Worm (Caenorhabditis elegans): ENCODE results near the gene ZK1320.7.
A peak's percentile ranks its signal among the peaks of the same experiment; 100 is the strongest.

Gene ZK1320.7

DNA sequence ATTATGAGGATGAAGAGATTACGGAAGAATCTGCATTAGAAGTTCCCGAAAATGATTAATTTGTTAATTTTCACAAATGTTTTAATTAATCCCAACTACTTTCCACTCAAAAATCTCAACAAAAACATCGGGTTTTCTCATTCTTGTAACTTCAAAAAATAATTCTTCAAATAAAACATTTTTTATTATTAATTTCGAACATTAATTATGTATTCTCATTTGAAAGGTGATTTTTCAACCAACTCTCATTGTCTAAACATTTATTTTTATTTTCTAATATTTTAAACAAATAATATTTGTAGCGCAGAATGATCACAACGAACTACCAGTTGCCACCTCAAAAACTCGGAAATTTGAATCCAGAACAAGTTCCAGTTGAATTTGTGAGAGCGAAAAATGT is at the start of gene ZK1320.7:
TSS of gene ZK1320.7 (plus strand) at position 301 of the 400 bp plus-strand sequence.
- TF ChIP-seq attf-4 (tag; optimal IDR thresholded peaks at IDR 0.05) (no peak), fos-1 (tag; optimal IDR thresholded peaks at IDR 0.05) (no peak), lin-39 (tag; optimal IDR thresholded peaks at IDR 0.05) (no peak), zag-1 (tag; optimal IDR thresholded peaks at IDR 0.05) (no peak), dmd-9 (GFP tag; IDR thresholded peaks at IDR 0.05) (no peak), daf-8 (GFP tag; IDR thresholded peaks at IDR 0.05) (no peak), snpc-4 (tag; optimal IDR thresholded peaks at IDR 0.05) (no peak), T26A8.4 (GFP tag; IDR thresholded peaks at IDR 0.05) (no peak), vab-7 (GFP tag; IDR thresholded peaks at IDR 0.05) (no peak), zip-11 (GFP tag; IDR thresholded peaks at IDR 0.05) (no peak), daf-12 (tag; optimal IDR thresholded peaks at IDR 0.05) (no peak), nhr-11 (tag; optimal IDR thresholded peaks at IDR 0.05) (no peak), mxl-2 (GFP tag; conservative IDR thresholded peaks at IDR 0.05) (no peak), dmd-6 (GFP tag; IDR thresholded peaks at IDR 0.05) (no peak), mep-1 (tag; optimal IDR thresholded peaks at IDR 0.05) (no peak), skn-1 (tag; optimal IDR thresholded peaks at IDR 0.05) (no peak)

DNA sequence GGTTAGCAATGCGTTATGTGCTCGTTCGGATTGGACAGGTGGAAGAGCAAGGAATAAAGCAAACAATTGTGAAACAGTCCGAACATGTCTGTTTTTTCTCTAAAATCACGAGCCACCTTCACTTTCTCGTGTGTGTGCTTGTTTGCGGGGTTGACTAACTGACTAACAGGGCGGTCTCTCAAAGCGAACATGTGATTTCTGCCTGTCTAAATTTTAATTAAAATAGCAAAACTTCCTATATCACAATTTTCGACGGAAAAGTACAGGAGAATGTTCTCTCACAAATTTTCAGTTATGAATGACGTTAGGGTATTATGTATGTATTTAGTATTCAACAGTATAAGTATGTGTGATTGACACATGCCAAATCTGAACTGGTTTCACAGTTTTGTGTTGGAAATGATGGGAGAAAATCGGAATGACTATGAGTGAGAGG is 49.5 kb upstream of the ZK1320.7 start:
- no peak for TF ChIP-seq hmg-1.1 (GFP tag; IDR thresholded peaks at IDR 0.05)
- no peak for TF ChIP-seq spr-3 (GFP tag; optimal IDR thresholded peaks at IDR 0.05)
- TF ChIP-seq nhr-6 (tag; optimal IDR thresholded peaks at IDR 0.05): no peak
- TF ChIP-seq cey-2 (tag; optimal IDR thresholded peaks at IDR 0.05; ENCODE audit: borderline replicate concordance, insufficient read depth): no peak
- TF ChIP-seq F49E8.2 (tag; optimal IDR thresholded peaks at IDR 0.05; ENCODE audit: borderline replicate concordance): no peak
- no peak for TF ChIP-seq T26A8.4 (GFP tag; IDR thresholded peaks at IDR 0.05)
- TF ChIP-seq dve-1 (tag; optimal IDR thresholded peaks at IDR 0.05; ENCODE audit: insufficient read depth): peak; percentile 63
- TF ChIP-seq lin-1 (GFP tag; IDR thresholded peaks at IDR 0.05): peak; percentile 28; the same call in 1 of the 2 replicates
- no peak for TF ChIP-seq arid-1 (GFP tag; conservative IDR thresholded peaks at IDR 0.05)
- no peak for TF ChIP-seq dmd-9 (GFP tag; IDR thresholded peaks at IDR 0.05)
- TF ChIP-seq hif-1 (tag; optimal IDR thresholded peaks at IDR 0.05): peak in 1 of 2 experiments; percentile 12
- TF ChIP-seq mes-2 (tag; optimal IDR thresholded peaks at IDR 0.05; ENCODE audit: poor library complexity, severe bottlenecking): peak; percentile 12
- TF ChIP-seq nhr-11 (tag; optimal IDR thresholded peaks at IDR 0.05): peak; percentile 22
- no peak for TF ChIP-seq aha-1 (tag)
- TF ChIP-seq hlh-11 (tag; optimal IDR thresholded peaks at IDR 0.05): peak; percentile 73
- no peak for TF ChIP-seq jun-1 (tag; optimal IDR thresholded peaks at IDR 0.05)
- no peak for TF ChIP-seq egl-27 (tag; optimal IDR thresholded peaks at IDR 0.05)
- no peak for TF ChIP-seq mxl-3 (GFP tag; optimal IDR thresholded peaks at IDR 0.05)
- peak; percentile 1 for TF ChIP-seq nhr-102 (tag; optimal IDR thresholded peaks at IDR 0.05)
- TF ChIP-seq ztf-11 (tag; optimal IDR thresholded peaks at IDR 0.05): no peak
- no peak for TF ChIP-seq ZK337.2 (GFP tag; IDR thresholded peaks at IDR 0.05)
- peak; percentile 39 for TF ChIP-seq mep-1 (tag; optimal IDR thresholded peaks at IDR 0.05)
- peak; percentile 52 for TF ChIP-seq tra-1 (GFP tag; IDR thresholded peaks at IDR 0.05)
- no peak for TF ChIP-seq rbr-2 (tag; optimal IDR thresholded peaks at IDR 0.05)
- TF ChIP-seq ceh-20 (GFP tag; IDR thresholded peaks at IDR 0.05): no peak
- no peak for TF ChIP-seq nhr-76 (tag; optimal IDR thresholded peaks at IDR 0.05)
- no peak for TF ChIP-seq lin-29 (GFP tag; IDR thresholded peaks at IDR 0.05)
- TF ChIP-seq ctbp-1 (GFP tag; IDR thresholded peaks at IDR 0.05): no peak
- no peak for TF ChIP-seq lin-38 (GFP tag; IDR thresholded peaks at IDR 0.05)
- no peak for TF ChIP-seq Y75B8A.6 (GFP tag; IDR thresholded peaks at IDR 0.05)
- peak; percentile 17; the same call in 1 of the 2 replicates for TF ChIP-seq pha-4 (GFP tag; IDR thresholded peaks at IDR 0.05)
- peak; percentile 59 for TF ChIP-seq pha-4 (tag; optimal IDR thresholded peaks at IDR 0.05)
- no peak for TF ChIP-seq lsy-2 (tag; optimal IDR thresholded peaks at IDR 0.05)
- TF ChIP-seq madf-9 (GFP tag; conservative IDR thresholded peaks at IDR 0.05): no peak
- peak; percentile 61 for TF ChIP-seq nhr-28 (tag; optimal IDR thresholded peaks at IDR 0.05)
- TF ChIP-seq hlh-30 (tag; optimal IDR thresholded peaks at IDR 0.05; ENCODE audit: insufficient read depth): peak; percentile 92
- TF ChIP-seq daf-19 (GFP tag; conservative IDR thresholded peaks at IDR 0.05): no peak
- no peak for TF ChIP-seq nhr-42 (GFP tag; IDR thresholded peaks at IDR 0.05)

All from whole organism, L4 larva.